Worm (Caenorhabditis elegans) whole organism, early embryonic: Measurements from ENCODE around the gene C50F7.5.
A peak's percentile ranks its signal among the peaks of the same experiment; 100 is the strongest.

ENCODE experiments used
- F13C5.2 ChIP-seq: sonication (generic microtip); optimal IDR thresholded peaks from 2 replicates; lab custom pipeline; 2017; ENCODE audit warnings: mild to moderate bottlenecking, missing genetic modification characterization, inconsistent platforms, missing compliant biosample characterization
- aly-1 ChIP-seq: sonication (generic microtip); optimal IDR thresholded peaks from 2 replicates; lab custom pipeline; 2016; ENCODE audit warnings: missing genetic modification characterization, missing compliant biosample characterization
- ama-1 ChIP-seq: fragments of 150-350 bp; optimal IDR thresholded peaks from 2 replicates; lab custom pipeline; 2014
- ceh-13 ChIP-seq: fragments of 200-800 bp; sonication (Bioruptor generic); optimal IDR thresholded peaks from 2 replicates; lab custom pipeline; 2018; ENCODE audit warnings: mild to moderate bottlenecking, missing genetic modification characterization, missing compliant biosample characterization
- ets-7 ChIP-seq: sonication (generic microtip); optimal IDR thresholded peaks from 2 replicates; lab custom pipeline; 2016; ENCODE audit warnings: missing genotype, missing genetic modification characterization, missing compliant biosample characterization
- flt-1 ChIP-seq: fragments of 200-800 bp; sonication (Bioruptor generic); IDR thresholded peaks from 2 replicates; pipeline ENCODE4 v1.3.6; 2022; ENCODE audit warnings: missing genetic modification characterization, missing compliant biosample characterization
- hnd-1 ChIP-seq: sonication (generic microtip); optimal IDR thresholded peaks from 2 replicates; lab custom pipeline; 2016; ENCODE audit warnings: missing genetic modification characterization, missing compliant biosample characterization
- scrt-1 ChIP-seq: fragments of 200-800 bp; sonication (Bioruptor generic); IDR thresholded peaks from 2 replicates; pipeline ENCODE4 v1.3.6; 2022; ENCODE audit warnings: missing genetic modification characterization, missing compliant biosample characterization
- tbx-37 ChIP-seq: fragments of 200-800 bp; sonication (Bioruptor generic); conservative IDR thresholded peaks from 2 replicates; pipeline ENCODE4 v1.3.6; 2022; ENCODE audit warnings: missing genetic modification reagents, missing genetic modification characterization, missing compliant biosample characterization

DNA sequence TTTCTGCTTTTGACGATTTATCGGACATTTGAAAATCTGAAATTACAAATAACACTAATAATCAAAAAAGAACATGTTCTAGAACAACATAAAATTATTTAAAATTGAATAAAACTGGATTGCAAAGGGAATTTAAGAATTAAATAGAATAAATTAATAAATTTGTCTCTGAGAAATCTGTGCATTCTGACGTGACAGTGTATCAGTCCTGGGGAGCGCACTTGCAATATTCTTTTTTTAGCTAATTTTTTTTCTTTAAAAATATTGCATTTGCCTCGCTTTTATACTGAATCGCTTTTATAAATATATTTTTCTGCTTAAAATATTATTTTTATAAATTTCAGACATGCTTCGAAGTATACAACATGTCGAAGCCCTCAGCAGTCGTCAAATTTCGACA lies 16.8 kb upstream of the C50F7.5 start, which contains the start of the genes mrpl-1, emc-6 and mrps-24:
- TF ChIP-seq flt-1 (GFP tag; lab: Robert Waterston, UW) (no peak), ets-7 (tag; lab: Kevin White, UChicago) (no peak), aly-1 (no peak), scrt-1 (GFP tag; lab: Robert Waterston, UW) (no peak), ceh-13 (GFP tag; lab: Kevin White, UChicago) (no peak), hnd-1 (tag; lab: Kevin White, UChicago) (no peak), ama-1 (no peak), F13C5.2 (tag; lab: Kevin White, UChicago) (peak; percentile 27), tbx-37 (no peak)
